Fruit fly (Drosophila melanogaster) whole organism, embryonic: ENCODE measurements around the gene CG14805.

Experiments used
- ATbp ChIP-seq: fragments of 200-800 bp; sonication (Bioruptor generic); optimal IDR thresholded peaks from 2 replicates; lab custom pipeline; 2017; ENCODE audit warnings: missing biosample characterization, mild to moderate bottlenecking, missing genetic modification characterization, missing genetic modification reagents
- Bteb2 ChIP-seq: fragments of 200-800 bp; sonication (Bioruptor generic); optimal IDR thresholded peaks from 2 replicates; lab custom pipeline; 2016; ENCODE audit warnings: missing biosample characterization, missing genetic modification characterization
- CG10209 ChIP-seq: fragments of 200-800 bp; sonication (Bioruptor generic); optimal IDR thresholded peaks from 3 replicates; lab custom pipeline; 2017; ENCODE audit warnings: missing biosample characterization, mild to moderate bottlenecking, missing genetic modification characterization, missing genetic modification reagents
- CG10462 ChIP-seq: fragments of 200-800 bp; sonication (Bioruptor generic); optimal IDR thresholded peaks from 2 replicates; lab custom pipeline; 2016; ENCODE audit warnings: missing biosample characterization, missing genetic modification characterization
- CG11398 ChIP-seq: fragments of 200-800 bp; sonication (Bioruptor generic); optimal IDR thresholded peaks from 2 replicates; lab custom pipeline; 2016; ENCODE audit warnings: missing biosample characterization, missing genetic modification characterization
- CG13123 ChIP-seq: fragments of 200-800 bp; sonication (Bioruptor generic); optimal IDR thresholded peaks from 2 replicates; lab custom pipeline; 2016; ENCODE audit warnings: missing biosample characterization, missing genetic modification characterization
- CG13894 ChIP-seq: fragments of 200-800 bp; sonication (Bioruptor generic); optimal IDR thresholded peaks from 3 replicates; lab custom pipeline; 2018; ENCODE audit warnings: missing biosample characterization, mild to moderate bottlenecking, missing genetic modification characterization, moderate library complexity
- CG14050 ChIP-seq: fragments of 200-800 bp; sonication (Bioruptor generic); IDR thresholded peaks from 3 replicates; pipeline ENCODE4 v1.3.6; 2022; ENCODE audit warnings: missing biosample characterization, missing genetic modification characterization
- CG17612 ChIP-seq: fragments of 200-800 bp; sonication (Bioruptor generic); IDR thresholded peaks from 2 replicates; pipeline ENCODE4 v1.3.6; 2022; ENCODE audit warnings: missing biosample characterization, missing genetic modification characterization
- CG17802 ChIP-seq: fragments of 200-800 bp; sonication (Bioruptor generic); optimal IDR thresholded peaks from 2 replicates; lab custom pipeline; 2018; ENCODE audit warnings: missing biosample characterization, mild to moderate bottlenecking, missing genetic modification characterization, moderate library complexity
- CG1792 ChIP-seq: fragments of 200-800 bp; sonication (Bioruptor generic); optimal IDR thresholded peaks from 2 replicates; lab custom pipeline; 2016; ENCODE audit warnings: missing biosample characterization, missing genetic modification characterization
- CG2116 ChIP-seq: fragments of 200-800 bp; sonication (Bioruptor generic); optimal IDR thresholded peaks from 3 replicates; lab custom pipeline; 2018; ENCODE audit warnings: missing biosample characterization, mild to moderate bottlenecking, missing genetic modification characterization
- CG31388 ChIP-seq: fragments of 200-800 bp; sonication (Bioruptor generic); optimal IDR thresholded peaks from 2 replicates; lab custom pipeline; 2016; ENCODE audit warnings: missing biosample characterization, missing genetic modification characterization
- CG42726 ChIP-seq: fragments of 200-800 bp; sonication (Bioruptor generic); IDR thresholded peaks from 2 replicates; pipeline ENCODE4 v1.3.6; 2022; ENCODE audit warnings: missing biosample characterization, missing genetic modification characterization; ENCODE audit not compliant: partially characterized antibody
- CG43689 ChIP-seq: fragments of 200-800 bp; sonication (Bioruptor generic); IDR thresholded peaks from 2 replicates; pipeline ENCODE4 v1.3.6; 2022; ENCODE audit warnings: missing biosample characterization, missing genetic modification characterization
- CG4854 ChIP-seq: fragments of 200-800 bp; sonication (Bioruptor generic); optimal IDR thresholded peaks from 2 replicates; lab custom pipeline; 2016; ENCODE audit warnings: missing biosample characterization, missing genetic modification characterization, inconsistent platforms
- CG8359 ChIP-seq: fragments of 200-800 bp; sonication (Bioruptor generic); optimal IDR thresholded peaks from 2 replicates; lab custom pipeline; 2017; ENCODE audit warnings: missing biosample characterization, mild to moderate bottlenecking, missing genetic modification characterization, borderline replicate concordance
- CG9817 ChIP-seq: fragments of 200-800 bp; sonication (Bioruptor generic); optimal IDR thresholded peaks from 2 replicates; lab custom pipeline; 2018; ENCODE audit warnings: missing biosample characterization, mild to moderate bottlenecking, missing genetic modification characterization, moderate library complexity
- Dip3 ChIP-seq: fragments of 200-800 bp; sonication (Bioruptor generic); optimal IDR thresholded peaks from 3 replicates; lab custom pipeline; 2016; ENCODE audit warnings: missing biosample characterization, missing genetic modification characterization
- Dp ChIP-seq: fragments of 200-800 bp; sonication (Bioruptor generic); optimal IDR thresholded peaks from 2 replicates; lab custom pipeline; 2018; ENCODE audit warnings: missing biosample characterization, mild to moderate bottlenecking, missing genetic modification characterization, moderate library complexity
- E2f2 ChIP-seq: fragments of 200-800 bp; sonication (Bioruptor generic); IDR thresholded peaks from 2 replicates; pipeline ENCODE4 v1.3.6; 2022; ENCODE audit warnings: missing biosample characterization, missing genetic modification characterization
- HLH4C ChIP-seq: fragments of 200-800 bp; sonication (Bioruptor generic); IDR thresholded peaks from 3 replicates; pipeline ENCODE4 v1.3.6; 2022; ENCODE audit warnings: missing biosample characterization, missing genetic modification characterization; ENCODE audit not compliant: partially characterized antibody
- Hmr ChIP-seq: fragments of 200-800 bp; sonication (Bioruptor generic); optimal IDR thresholded peaks from 3 replicates; lab custom pipeline; 2017; ENCODE audit warnings: mild to moderate bottlenecking, missing biosample characterization, missing genetic modification reagents, missing genetic modification characterization
- Mrtf ChIP-seq: fragments of 200-800 bp; sonication (Bioruptor generic); IDR thresholded peaks from 3 replicates; pipeline ENCODE4 v1.3.6; 2022; ENCODE audit warnings: missing biosample characterization, missing genetic modification characterization
- Rfx ChIP-seq: fragments of 200-800 bp; sonication (Bioruptor generic); IDR thresholded peaks from 2 replicates; pipeline ENCODE4 v1.3.6; 2022; ENCODE audit warnings: missing biosample characterization, missing genetic modification characterization
- Sry-β ChIP-seq: fragments of 200-800 bp; sonication (Bioruptor generic); optimal IDR thresholded peaks from 2 replicates; lab custom pipeline; 2018; ENCODE audit warnings: missing biosample characterization, mild to moderate bottlenecking, missing genetic modification characterization, moderate library complexity
- Tbp ChIP-seq: fragments of >200 bp; optimal IDR thresholded peaks from 2 replicates; lab custom pipeline; 2018; ENCODE audit warnings: missing biosample characterization, missing genetic modification characterization
- Trl ChIP-seq, 3 experiments: fragments of >200 bp in 2 of 3; fragments of 200-800 bp in 1 of 3; sonication (Bioruptor generic) in 1 of 3; optimal IDR thresholded peaks; 2 replicates in 1 of 3; 3 replicates in 2 of 3; lab custom pipeline; 2016 to 2017; ENCODE audit warnings: missing biosample characterization in 1 of 3, missing genetic modification characterization in 1 of 3
- cg ChIP-seq: fragments of 200-800 bp; sonication (Bioruptor generic); optimal IDR thresholded peaks from 3 replicates; lab custom pipeline; 2019; ENCODE audit warnings: missing biosample characterization, mild to moderate bottlenecking, missing genetic modification characterization, moderate library complexity
- ci ChIP-seq: fragments of 200-800 bp; sonication (Bioruptor generic); IDR thresholded peaks from 3 replicates; pipeline ENCODE4 v1.3.6; 2022; ENCODE audit warnings: missing biosample characterization, missing genetic modification characterization
- crc ChIP-seq: fragments of 200-800 bp; sonication (Bioruptor generic); optimal IDR thresholded peaks from 2 replicates; lab custom pipeline; 2016; ENCODE audit warnings: missing biosample characterization, missing genetic modification characterization
- crp ChIP-seq, 2 experiments: fragments of 200-800 bp; sonication (Bioruptor generic); optimal IDR thresholded peaks; 2 replicates in 1 of 2; 3 replicates in 1 of 2; lab custom pipeline; 2017; ENCODE audit warnings: missing biosample characterization in 2 of 2, missing genetic modification characterization in 2 of 2, mild to moderate bottlenecking in 1 of 2, moderate library complexity in 1 of 2
- dati ChIP-seq: fragments of 200-800 bp; sonication (Bioruptor generic); IDR thresholded peaks from 2 replicates; pipeline ENCODE4 v1.3.6; 2022; ENCODE audit warnings: missing biosample characterization, missing genetic modification characterization
- dmrt11E ChIP-seq: fragments of 200-800 bp; sonication (Bioruptor generic); optimal IDR thresholded peaks from 3 replicates; lab custom pipeline; 2018; ENCODE audit warnings: missing biosample characterization, mild to moderate bottlenecking, missing genetic modification characterization, moderate library complexity
- dmrt99B ChIP-seq: fragments of 200-800 bp; sonication (Bioruptor generic); optimal IDR thresholded peaks from 2 replicates; lab custom pipeline; 2018; ENCODE audit warnings: missing biosample characterization, mild to moderate bottlenecking, missing genetic modification characterization, moderate library complexity
- dpn ChIP-seq, 2 experiments: fragments of 200-800 bp; sonication (Bioruptor generic); optimal IDR thresholded peaks; 3 replicates each; lab custom pipeline; 2016; ENCODE audit warnings: missing biosample characterization in 2 of 2, missing genetic modification characterization in 2 of 2
- ham ChIP-seq: fragments of 200-800 bp; sonication (Bioruptor generic); IDR thresholded peaks from 2 replicates; pipeline ENCODE4 v1.3.6; 2022; ENCODE audit warnings: missing biosample characterization, missing genetic modification characterization
- lola ChIP-seq, 3 experiments: fragments of >200 bp in 2 of 3; fragments of 200-800 bp in 1 of 3; sonication (Bioruptor generic) in 1 of 3; optimal IDR thresholded peaks; 2 replicates each; lab custom pipeline; 2017 to 2019; ENCODE audit warnings: missing biosample characterization in 3 of 3, missing genetic modification characterization in 3 of 3, mild to moderate bottlenecking in 1 of 3, moderate library complexity in 1 of 3
- mld ChIP-seq: fragments of 200-800 bp; sonication (Bioruptor generic); IDR thresholded peaks from 3 replicates; pipeline ENCODE4 v1.3.6; 2022; ENCODE audit warnings: missing biosample characterization, missing genetic modification characterization; ENCODE audit not compliant: partially characterized antibody
- rib ChIP-seq: fragments of 200-800 bp; sonication (Bioruptor generic); IDR thresholded peaks from 2 replicates; pipeline ENCODE4 v1.3.6; 2022; ENCODE audit warnings: missing biosample characterization, missing genetic modification characterization
- ro ChIP-seq: fragments of 200-800 bp; sonication (Bioruptor generic); IDR thresholded peaks from 2 replicates; pipeline ENCODE4 v1.3.6; 2022; ENCODE audit warnings: missing biosample characterization, missing genetic modification characterization
- scrt ChIP-seq: fragments of 200-800 bp; sonication (Bioruptor generic); optimal IDR thresholded peaks from 2 replicates; lab custom pipeline; 2018; ENCODE audit warnings: missing biosample characterization, mild to moderate bottlenecking, missing genetic modification characterization, moderate library complexity
- sima ChIP-seq: fragments of 200-800 bp; sonication (Bioruptor generic); optimal IDR thresholded peaks from 2 replicates; lab custom pipeline; 2016; ENCODE audit warnings: missing biosample characterization, missing genetic modification characterization
- slbo ChIP-seq: fragments of 200-800 bp; sonication (Bioruptor generic); IDR thresholded peaks from 2 replicates; pipeline ENCODE4 v1.3.6; 2022; ENCODE audit warnings: missing biosample characterization, missing genetic modification characterization
- slou ChIP-seq: fragments of 200-800 bp; sonication (Bioruptor generic); optimal IDR thresholded peaks from 3 replicates; lab custom pipeline; 2016; ENCODE audit warnings: missing biosample characterization, missing genetic modification characterization
- toy ChIP-seq: fragments of 200-800 bp; sonication (Bioruptor generic); IDR thresholded peaks from 2 replicates; pipeline ENCODE4 v1.3.6; 2022; ENCODE audit warnings: missing biosample characterization, missing genetic modification characterization
- unc-4 ChIP-seq: fragments of 200-800 bp; sonication (Bioruptor generic); IDR thresholded peaks from 2 replicates; pipeline ENCODE4 v1.3.6; 2022; ENCODE audit warnings: missing biosample characterization, missing genetic modification characterization; ENCODE audit not compliant: partially characterized antibody
- yki ChIP-seq: fragments of >200 bp; optimal IDR thresholded peaks from 3 replicates; lab custom pipeline; 2018
- zen2 ChIP-seq: fragments of 200-800 bp; sonication (Bioruptor generic); IDR thresholded peaks from 3 replicates; pipeline ENCODE4 v1.3.6; 2022; ENCODE audit warnings: missing biosample characterization, missing genetic modification characterization; ENCODE audit not compliant: partially characterized antibody
- zfh2 ChIP-seq: fragments of 200-800 bp; sonication (Bioruptor generic); optimal IDR thresholded peaks from 2 replicates; lab custom pipeline; 2016; ENCODE audit warnings: missing biosample characterization, missing genetic modification characterization

Gene CG14805

dm6 chrX:1854070-1854469 lies 23.0 kb upstream of the CG14805 start:
- TF ChIP-seq yki (lab: Kevin White, UChicago), result no peak
- TF ChIP-seq crp (GFP tag; optimal IDR thresholded peaks at IDR 0.05; lab: Kevin White, UChicago), result no peak
- TF ChIP-seq CG42726 (GFP tag; lab: Robert Waterston, UW), result no peak
- TF ChIP-seq Hmr (GFP tag; lab: Kevin White, UChicago), result peak; percentile 95
- TF ChIP-seq CG1792 (GFP tag; lab: Kevin White, UChicago), result peak; percentile 57
- peak; percentile 26 for TF ChIP-seq dmrt99B (tag; lab: Kevin White, UChicago)
- no peak for TF ChIP-seq ro (GFP tag; lab: Robert Waterston, UW)
- no peak for TF ChIP-seq Tbp (GFP tag; lab: Kevin White, UChicago)
- peak; percentile 32 for TF ChIP-seq sima
- TF ChIP-seq ci, result peak; percentile 61; the same call in 2 of the 3 replicates
- peak; percentile 72 for TF ChIP-seq CG4854 (GFP tag; lab: Kevin White, UChicago)
- TF ChIP-seq CG10209 (GFP tag; lab: Kevin White, UChicago), result peak; percentile 75
- no peak for TF ChIP-seq zen2
- no peak for TF ChIP-seq zfh2 (GFP tag; lab: Kevin White, UChicago)
- TF ChIP-seq CG9817 (tag; lab: Kevin White, UChicago), result peak; percentile 40
- TF ChIP-seq CG31388 (GFP tag; lab: Kevin White, UChicago), result no peak
- no peak for TF ChIP-seq dati
- peak; percentile 66; the same call in 1 of the 2 replicates for TF ChIP-seq ham (GFP tag; lab: Robert Waterston, UW)
- TF ChIP-seq rib (GFP tag; lab: Robert Waterston, UW), result peak; percentile 80
- TF ChIP-seq CG2116 (GFP tag; lab: Kevin White, UChicago), result peak; percentile 45
- no peak for TF ChIP-seq unc-4 (GFP tag; lab: Robert Waterston, UW)
- TF ChIP-seq CG14050 (GFP tag; lab: Robert Waterston, UW), result no peak
- peak; percentile 16 for TF ChIP-seq Dip3
- peak; percentile 40 for TF ChIP-seq slbo (GFP tag; lab: Robert Waterston, UW)
- TF ChIP-seq lola (GFP tag; optimal IDR thresholded peaks at IDR 0.05; lab: Kevin White, UChicago), result no peak
- TF ChIP-seq CG10462 (GFP tag; lab: Kevin White, UChicago), result no peak
- no peak for TF ChIP-seq Mrtf (GFP tag; lab: Robert Waterston, UW)
- TF ChIP-seq CG13894 (tag; lab: Kevin White, UChicago), result peak; percentile 83
- no peak for TF ChIP-seq Sry-β (GFP tag; lab: Kevin White, UChicago)
- peak; percentile 51 for TF ChIP-seq E2f2 (GFP tag; lab: Robert Waterston, UW)
- no peak for TF ChIP-seq CG8359 (GFP tag; lab: Kevin White, UChicago)
- peak; percentile 67 for TF ChIP-seq CG11398 (GFP tag; lab: Kevin White, UChicago)
- TF ChIP-seq CG13123 (GFP tag; lab: Kevin White, UChicago), result peak; percentile 40
- peak; percentile 60; the same call in 1 of the 2 replicates for TF ChIP-seq CG17612 (GFP tag; lab: Robert Waterston, UW)
- no peak for TF ChIP-seq Dp
- peak; percentile 50 for TF ChIP-seq crc (GFP tag; lab: Kevin White, UChicago)
- peak; percentile 60; the same call in 1 of the 2 replicates for TF ChIP-seq CG43689 (GFP tag; lab: Robert Waterston, UW)
- TF ChIP-seq Bteb2 (GFP tag; lab: Kevin White, UChicago), result peak; percentile 79
- peak; percentile 62 for TF ChIP-seq toy
- no peak for TF ChIP-seq cg (GFP tag; lab: Kevin White, UChicago)
- TF ChIP-seq scrt (GFP tag; lab: Kevin White, UChicago), result peak; percentile 68
- no peak for TF ChIP-seq CG17802 (tag; lab: Kevin White, UChicago)
- TF ChIP-seq ATbp (GFP tag; lab: Kevin White, UChicago), result peak; percentile 67
- TF ChIP-seq Trl (optimal IDR thresholded peaks at IDR 0.05; lab: Kevin White, UChicago), result no peak
- peak; percentile 80 for TF ChIP-seq Trl (GFP tag; optimal IDR thresholded peaks at IDR 0.05; lab: Kevin White, UChicago)
- TF ChIP-seq dpn (GFP tag; optimal IDR thresholded peaks at IDR 0.05; lab: Kevin White, UChicago), result peak; percentile 21 to 77
- no peak for TF ChIP-seq HLH4C
- TF ChIP-seq Rfx (GFP tag; lab: Robert Waterston, UW), result peak; percentile 80
- peak; percentile 56 for TF ChIP-seq slou (GFP tag; lab: Kevin White, UChicago)
- no peak for TF ChIP-seq dmrt11E
- no peak for TF ChIP-seq mld (GFP tag; lab: Robert Waterston, UW)
